Fruit fly (Drosophila melanogaster) whole organism, prepupa: ENCODE results near the gene CG7914.

Experiments
- CG6808 ChIP-seq: fragments of 200-800 bp; sonication (Bioruptor generic); optimal IDR thresholded peaks from 3 replicates; lab custom pipeline; 2017; ENCODE audit warnings: missing biosample characterization, missing genetic modification characterization, mild to moderate bottlenecking, moderate library complexity, missing genetic modification reagents
- acj6 ChIP-seq: fragments of 200-800 bp; sonication (Bioruptor generic); optimal IDR thresholded peaks from 3 replicates; lab custom pipeline; 2016; ENCODE audit warnings: missing biosample characterization, missing genetic modification characterization

- peak; percentile 60 for TF ChIP-seq CG6808
- peak; percentile 69 for TF ChIP-seq acj6 (GFP tag; lab: Kevin White, UChicago)
Measured at dm6 chrX:19144785-19145422, 48.3 kb downstream of the CG7914 start.
